Worm (Caenorhabditis elegans): ENCODE data around the gene chpf-1.

Gene chpf-1

ce11 chrV:10212027-10212426 is 8.7 kb upstream of the chpf-1 start, which contains the start of gene zhit-3:
Gene zhit-3, minus strand, starts transcription at chrV:10212127.
- TF ChIP-seq W03F9.2 (tag; optimal IDR thresholded peaks at IDR 0.05) (no peak), him-1 (tag; optimal IDR thresholded peaks at IDR 0.05) (no peak), dao-5 (tag; optimal IDR thresholded peaks at IDR 0.05) (no peak)

- TF ChIP-seq W03F9.2 (tag; optimal IDR thresholded peaks at IDR 0.05) (no peak), him-1 (tag; optimal IDR thresholded peaks at IDR 0.05) (no peak), dao-5 (tag; optimal IDR thresholded peaks at IDR 0.05) (no peak)
Observed at ce11 chrV:10210244-10210643, 7.0 kb upstream of the chpf-1 start, which contains the start of gene tftc-3. Gene tftc-3, minus strand, starts transcription at chrV:10210344.

- TF ChIP-seq W03F9.2 (tag; optimal IDR thresholded peaks at IDR 0.05) = no peak
- no peak for TF ChIP-seq dao-5 (tag; optimal IDR thresholded peaks at IDR 0.05)
- no peak for TF ChIP-seq him-1 (tag; optimal IDR thresholded peaks at IDR 0.05)
Observed at ce11 chrV:10206502-10206901, 3.2 kb upstream of the chpf-1 start, which contains the start of gene rpc-25. Gene rpc-25, minus strand, starts transcription at chrV:10206602.

ce11 chrV:10205483-10205882 is 2.2 kb upstream of the chpf-1 start, which contains the start of gene ZK856.16:
Gene ZK856.16, minus strand, starts transcription at chrV:10205583.
- no peak for TF ChIP-seq W03F9.2 (tag; optimal IDR thresholded peaks at IDR 0.05)
- TF ChIP-seq dao-5 (tag; optimal IDR thresholded peaks at IDR 0.05) = no peak
- TF ChIP-seq him-1 (tag; optimal IDR thresholded peaks at IDR 0.05) = no peak

- TF ChIP-seq W03F9.2 (tag; optimal IDR thresholded peaks at IDR 0.05) (peak; percentile 58), him-1 (tag; optimal IDR thresholded peaks at IDR 0.05) (no peak), dao-5 (tag; optimal IDR thresholded peaks at IDR 0.05) (no peak)
Observed at ce11 chrV:10204863-10205338, 1.6 kb upstream of the chpf-1 start, which contains the start of the genes ZK856.19 and ZK856.11. Gene ZK856.19, minus strand, starts transcription at chrV:10204913. Gene ZK856.11, minus strand, starts transcription at chrV:10204938.

ce11 chrV:10202340-10202739 is 945 bp downstream of the chpf-1 start:
- no peak for TF ChIP-seq dao-5 (tag; optimal IDR thresholded peaks at IDR 0.05)
- TF ChIP-seq him-1 (tag; optimal IDR thresholded peaks at IDR 0.05) = no peak
- no peak for TF ChIP-seq W03F9.2 (tag; optimal IDR thresholded peaks at IDR 0.05)

- TF ChIP-seq W03F9.2 (tag; optimal IDR thresholded peaks at IDR 0.05) (no peak), dao-5 (tag; optimal IDR thresholded peaks at IDR 0.05) (no peak), him-1 (tag; optimal IDR thresholded peaks at IDR 0.05) (no peak)
Observed at ce11 chrV:10201913-10202312, 1.4 kb downstream of the chpf-1 start, which contains the start of gene ZK856.7. Gene ZK856.7, plus strand, starts transcription at chrV:10202098.

ce11 chrV:10198386-10198785 is 4.9 kb downstream of the chpf-1 start, which contains the start of gene ZK856.6:
Gene ZK856.6, plus strand, starts transcription at chrV:10198686.
- TF ChIP-seq dao-5 (tag; optimal IDR thresholded peaks at IDR 0.05) (no peak), him-1 (tag; optimal IDR thresholded peaks at IDR 0.05) (no peak), W03F9.2 (tag; optimal IDR thresholded peaks at IDR 0.05) (no peak)

- no peak for TF ChIP-seq dao-5 (tag; optimal IDR thresholded peaks at IDR 0.05)
- no peak for TF ChIP-seq W03F9.2 (tag; optimal IDR thresholded peaks at IDR 0.05)
- no peak for TF ChIP-seq him-1 (tag; optimal IDR thresholded peaks at IDR 0.05)
Observed at ce11 chrV:10191242-10191641, 12.0 kb downstream of the chpf-1 start.

ce11 chrV:10190081-10190556 is 13.2 kb downstream of the chpf-1 start, which contains the start of gene ZK856.5:
Gene ZK856.5, minus strand, starts transcription at chrV:10190131.
- TF ChIP-seq W03F9.2 (tag; optimal IDR thresholded peaks at IDR 0.05) (no peak), dao-5 (tag; optimal IDR thresholded peaks at IDR 0.05) (no peak), him-1 (tag; optimal IDR thresholded peaks at IDR 0.05) (no peak)

- TF ChIP-seq him-1 (tag; optimal IDR thresholded peaks at IDR 0.05) = no peak
- TF ChIP-seq dao-5 (tag; optimal IDR thresholded peaks at IDR 0.05) = no peak
- TF ChIP-seq W03F9.2 (tag; optimal IDR thresholded peaks at IDR 0.05) = no peak
Observed at ce11 chrV:10185719-10186118, 17.6 kb downstream of the chpf-1 start, which contains the start of gene ZK856.18. Gene ZK856.18, minus strand, starts transcription at chrV:10186007.

- TF ChIP-seq W03F9.2 (tag; optimal IDR thresholded peaks at IDR 0.05) (no peak), dao-5 (tag; optimal IDR thresholded peaks at IDR 0.05) (no peak), him-1 (tag; optimal IDR thresholded peaks at IDR 0.05) (no peak)
Observed at ce11 chrV:10183810-10184209, 19.5 kb downstream of the chpf-1 start.

ce11 chrV:10182984-10183383 is 20.3 kb downstream of the chpf-1 start, which contains the start of gene ZK856.4:
Gene ZK856.4, plus strand, starts transcription at chrV:10183284.
- no peak for TF ChIP-seq dao-5 (tag; optimal IDR thresholded peaks at IDR 0.05)
- no peak for TF ChIP-seq W03F9.2 (tag; optimal IDR thresholded peaks at IDR 0.05)
- TF ChIP-seq him-1 (tag; optimal IDR thresholded peaks at IDR 0.05) = no peak

- TF ChIP-seq him-1 (tag; optimal IDR thresholded peaks at IDR 0.05) (no peak), dao-5 (tag; optimal IDR thresholded peaks at IDR 0.05) (no peak), W03F9.2 (tag; optimal IDR thresholded peaks at IDR 0.05) (no peak)
Observed at ce11 chrV:10179235-10179634, 24.1 kb downstream of the chpf-1 start, which contains the start of gene cul-5. Gene cul-5, plus strand, starts transcription at chrV:10179535.
